Fruit fly (Drosophila melanogaster) whole organism, prepupa: Measurements from ENCODE around the gene PIG-K.

Experiments
- Blimp-1 ChIP-seq: fragments of 200-800 bp; sonication (Bioruptor generic); optimal IDR thresholded peaks from 3 replicates; lab custom pipeline; 2017; ENCODE audit warnings: missing biosample characterization, missing genetic modification characterization, mild to moderate bottlenecking, moderate library complexity, missing genetic modification reagents
- CG10631 ChIP-seq: fragments of 200-800 bp; sonication (Bioruptor generic); optimal IDR thresholded peaks from 2 replicates; lab custom pipeline; 2016; ENCODE audit warnings: missing biosample characterization, missing genetic modification characterization
- CG10669 ChIP-seq: fragments of 200-800 bp; sonication (Bioruptor generic); optimal IDR thresholded peaks from 3 replicates; lab custom pipeline; 2018; ENCODE audit warnings: missing biosample characterization, mild to moderate bottlenecking, missing genetic modification characterization, moderate library complexity
- CG11294 ChIP-seq: fragments of 200-800 bp; sonication (Bioruptor generic); IDR thresholded peaks from 2 replicates; pipeline ENCODE4 v1.3.6; 2022; ENCODE audit warnings: missing biosample characterization, missing genetic modification characterization
- CG11762 ChIP-seq: fragments of 200-800 bp; sonication (Bioruptor generic); optimal IDR thresholded peaks from 3 replicates; lab custom pipeline; 2016; ENCODE audit warnings: missing biosample characterization, missing genetic modification characterization; ENCODE audit not compliant: insufficient read depth
- CG11902 ChIP-seq: fragments of 200-800 bp; sonication (Bioruptor generic); optimal IDR thresholded peaks from 3 replicates; lab custom pipeline; 2016; ENCODE audit warnings: missing biosample characterization, missing genetic modification characterization
- CG15336 ChIP-seq: fragments of 200-800 bp; sonication (Bioruptor generic); IDR thresholded peaks from 2 replicates; pipeline ENCODE4 v1.3.6; 2022; ENCODE audit warnings: missing biosample characterization, missing genetic modification characterization
- CG32006 ChIP-seq: fragments of 200-800 bp; sonication (Bioruptor generic); optimal IDR thresholded peaks from 3 replicates; lab custom pipeline; 2017; ENCODE audit warnings: missing biosample characterization, mild to moderate bottlenecking, missing genetic modification characterization
- CG34406 ChIP-seq: fragments of 200-800 bp; sonication (Bioruptor generic); optimal IDR thresholded peaks from 3 replicates; lab custom pipeline; 2016; ENCODE audit warnings: missing biosample characterization, missing genetic modification characterization
- CG4318 ChIP-seq: fragments of 200-800 bp; sonication (Bioruptor generic); optimal IDR thresholded peaks from 3 replicates; lab custom pipeline; 2017; ENCODE audit warnings: missing biosample characterization, mild to moderate bottlenecking, missing genetic modification characterization
- CG6276 ChIP-seq: fragments of 200-800 bp; sonication (Bioruptor generic); optimal IDR thresholded peaks from 2 replicates; lab custom pipeline; 2017; ENCODE audit warnings: missing biosample characterization, mild to moderate bottlenecking, missing genetic modification characterization
- CG6792 ChIP-seq: fragments of 200-800 bp; sonication (Bioruptor generic); optimal IDR thresholded peaks from 3 replicates; lab custom pipeline; 2016; ENCODE audit warnings: missing biosample characterization, missing genetic modification characterization
- CG6808 ChIP-seq: fragments of 200-800 bp; sonication (Bioruptor generic); optimal IDR thresholded peaks from 3 replicates; lab custom pipeline; 2017; ENCODE audit warnings: missing biosample characterization, missing genetic modification characterization, mild to moderate bottlenecking, moderate library complexity, missing genetic modification reagents
- CG6854 ChIP-seq: fragments of 200-800 bp; sonication (Bioruptor generic); optimal IDR thresholded peaks from 2 replicates; lab custom pipeline; 2017; ENCODE audit warnings: missing biosample characterization, mild to moderate bottlenecking, missing genetic modification characterization
- CG7368 ChIP-seq: fragments of 200-800 bp; sonication (Bioruptor generic); optimal IDR thresholded peaks from 3 replicates; lab custom pipeline; 2016; ENCODE audit warnings: missing biosample characterization, missing genetic modification characterization
- CG8119 ChIP-seq: fragments of 200-800 bp; sonication (Bioruptor generic); IDR thresholded peaks from 3 replicates; pipeline ENCODE4 v1.3.6; 2022; ENCODE audit warnings: missing biosample characterization, missing genetic modification characterization
- CG8319 ChIP-seq: fragments of 200-800 bp; sonication (Bioruptor generic); optimal IDR thresholded peaks from 3 replicates; lab custom pipeline; 2016; ENCODE audit warnings: missing biosample characterization, missing genetic modification characterization
- CG8632 ChIP-seq: fragments of 200-800 bp; sonication (Bioruptor generic); optimal IDR thresholded peaks from 3 replicates; lab custom pipeline; 2016; ENCODE audit warnings: missing biosample characterization, missing genetic modification characterization
- Eip75B ChIP-seq: fragments of 200-800 bp; sonication (Bioruptor generic); optimal IDR thresholded peaks from 3 replicates; lab custom pipeline; 2016; ENCODE audit warnings: missing biosample characterization, missing genetic modification characterization
- Eip78C ChIP-seq: fragments of 200-800 bp; sonication (Bioruptor generic); peaks from one replicate; lab custom pipeline; 2016; ENCODE audit warnings: missing biosample characterization, missing genetic modification characterization
- Eip93F ChIP-seq: fragments of 200-800 bp; sonication (Bioruptor generic); optimal IDR thresholded peaks from 2 replicates; lab custom pipeline; 2016; ENCODE audit warnings: missing biosample characterization, mild to moderate bottlenecking, missing genetic modification characterization
- Ets21C ChIP-seq: fragments of 200-800 bp; sonication (Bioruptor generic); optimal IDR thresholded peaks from 3 replicates; lab custom pipeline; 2016; ENCODE audit warnings: missing biosample characterization, missing genetic modification characterization
- Ets96B ChIP-seq: fragments of 200-800 bp; optimal IDR thresholded peaks from 2 replicates; lab custom pipeline; 2019; ENCODE audit warnings: missing biosample characterization, mild to moderate bottlenecking, missing genetic modification characterization, moderate library complexity
- Hr38 ChIP-seq: sonication (Bioruptor generic); optimal IDR thresholded peaks from 2 replicates; lab custom pipeline; 2016; ENCODE audit warnings: missing biosample characterization, missing genetic modification characterization
- Hr39 ChIP-seq: fragments of 200-800 bp; sonication (Bioruptor generic); optimal IDR thresholded peaks from 2 replicates; lab custom pipeline; 2016; ENCODE audit warnings: missing biosample characterization, missing genetic modification characterization
- Hr4 ChIP-seq: fragments of 200-800 bp; sonication (Bioruptor generic); optimal IDR thresholded peaks from 3 replicates; lab custom pipeline; 2016; ENCODE audit warnings: missing biosample characterization, missing genetic modification characterization
- Met ChIP-seq: fragments of 200-800 bp; sonication (Bioruptor generic); optimal IDR thresholded peaks from 3 replicates; lab custom pipeline; 2016; ENCODE audit warnings: missing biosample characterization, missing genetic modification characterization
- Smox ChIP-seq: fragments of 200-800 bp; sonication (Bioruptor generic); optimal IDR thresholded peaks from 3 replicates; lab custom pipeline; 2016; ENCODE audit warnings: missing biosample characterization, missing genetic modification characterization
- Sox102F ChIP-seq: fragments of 200-800 bp; sonication (Bioruptor generic); optimal IDR thresholded peaks from 2 replicates; lab custom pipeline; 2016; ENCODE audit warnings: missing biosample characterization, mild to moderate bottlenecking, missing genetic modification characterization
- achi ChIP-seq: fragments of 200-800 bp; sonication (Bioruptor generic); optimal IDR thresholded peaks from 3 replicates; lab custom pipeline; 2016; ENCODE audit warnings: missing biosample characterization, missing genetic modification characterization
- acj6 ChIP-seq: fragments of 200-800 bp; sonication (Bioruptor generic); optimal IDR thresholded peaks from 3 replicates; lab custom pipeline; 2016; ENCODE audit warnings: missing biosample characterization, missing genetic modification characterization
- cyc ChIP-seq: fragments of 200-800 bp; sonication (Bioruptor generic); optimal IDR thresholded peaks from 3 replicates; lab custom pipeline; 2016; ENCODE audit warnings: missing biosample characterization, missing genetic modification characterization
- dac ChIP-seq: fragments of 200-800 bp; sonication (Bioruptor generic); optimal IDR thresholded peaks from 2 replicates; lab custom pipeline; 2017; ENCODE audit warnings: missing biosample characterization, mild to moderate bottlenecking, missing genetic modification characterization
- dsx ChIP-seq: fragments of 200-800 bp; optimal IDR thresholded peaks from 3 replicates; lab custom pipeline; 2019; ENCODE audit warnings: missing biosample characterization, mild to moderate bottlenecking, missing genetic modification characterization, moderate library complexity; ENCODE audit not compliant: poor library complexity, severe bottlenecking
- eg ChIP-seq: fragments of 200-800 bp; sonication (Bioruptor generic); IDR thresholded peaks from 3 replicates; pipeline ENCODE4 v1.3.6; 2022; ENCODE audit warnings: missing biosample characterization, missing genetic modification characterization
- fd59A ChIP-seq: fragments of 200-800 bp; sonication (Bioruptor generic); optimal IDR thresholded peaks from 2 replicates; lab custom pipeline; 2017; ENCODE audit warnings: missing biosample characterization, mild to moderate bottlenecking, missing genetic modification characterization, missing genetic modification reagents
- fd85E ChIP-seq: fragments of 200-800 bp; sonication (Bioruptor generic); optimal IDR thresholded peaks from 3 replicates; lab custom pipeline; 2016; ENCODE audit warnings: missing biosample characterization, missing genetic modification characterization
- fkh ChIP-seq: fragments of 200-800 bp; sonication (Bioruptor generic); optimal IDR thresholded peaks from 3 replicates; lab custom pipeline; 2017; ENCODE audit warnings: missing biosample characterization, mild to moderate bottlenecking, missing genetic modification characterization, moderate library complexity
- pdm3 ChIP-seq: fragments of 200-800 bp; sonication (Bioruptor generic); optimal IDR thresholded peaks from 3 replicates; lab custom pipeline; 2016; ENCODE audit warnings: missing biosample characterization, missing genetic modification characterization
- salr ChIP-seq, 2 experiments: fragments of 200-800 bp; sonication (Bioruptor generic); optimal IDR thresholded peaks; 3 replicates each; lab custom pipeline; 2016 to 2018; ENCODE audit warnings: missing biosample characterization in 2 of 2, missing genetic modification characterization in 2 of 2, mild to moderate bottlenecking in 1 of 2
- spab ChIP-seq: fragments of 200-800 bp; sonication (Bioruptor generic); optimal IDR thresholded peaks from 2 replicates; lab custom pipeline; 2017; ENCODE audit warnings: missing biosample characterization, mild to moderate bottlenecking, missing genetic modification characterization, missing genetic modification reagents
- ss ChIP-seq, 2 experiments: fragments of 200-800 bp; sonication (Bioruptor generic); optimal IDR thresholded peaks; 2 replicates in 1 of 2; 3 replicates in 1 of 2; lab custom pipeline; 2017 to 2018; ENCODE audit warnings: mild to moderate bottlenecking in 2 of 2, missing biosample characterization in 2 of 2, missing genetic modification characterization in 2 of 2, moderate library complexity in 1 of 2

Gene PIG-K

dm6 chrX:2011288-2012120, 2.3 kb upstream of the PIG-K start (continued):
- peak; percentile 73; the same call in 2 of the 3 replicates for TF ChIP-seq eg (GFP tag; lab: Robert Waterston, UW)
- peak; percentile 16 for TF ChIP-seq CG6808 (GFP tag; lab: Kevin White, UChicago)
- TF ChIP-seq Met (GFP tag; lab: Kevin White, UChicago): peak; percentile 51
- peak; percentile 40 for TF ChIP-seq Ets96B (tag; lab: Kevin White, UChicago)
- peak; percentile 58 for TF ChIP-seq Smox
- peak; percentile 43 for TF ChIP-seq Hr39 (GFP tag; lab: Kevin White, UChicago)
- TF ChIP-seq CG11762 (GFP tag; lab: Kevin White, UChicago): peak; percentile 21
- TF ChIP-seq fd59A (GFP tag; lab: Kevin White, UChicago): no peak
- TF ChIP-seq Eip93F (GFP tag; lab: Kevin White, UChicago): no peak
- TF ChIP-seq fd85E: no peak
- peak; percentile 45 for TF ChIP-seq CG10669 (GFP tag; lab: Kevin White, UChicago)
- peak; percentile 50 for TF ChIP-seq achi (GFP tag; lab: Kevin White, UChicago)
- peak; percentile 2 for TF ChIP-seq Ets21C
- TF ChIP-seq CG4318: no peak
- no peak for TF ChIP-seq dac (GFP tag; lab: Kevin White, UChicago)
- TF ChIP-seq CG7368: peak; percentile 1
- TF ChIP-seq Hr38 (GFP tag; lab: Kevin White, UChicago): no peak
- peak; percentile 55 for TF ChIP-seq CG15336 (GFP tag; lab: Robert Waterston, UW)
- TF ChIP-seq CG10631 (GFP tag; lab: Kevin White, UChicago): peak; percentile 60
- no peak for TF ChIP-seq fkh (GFP tag; lab: Kevin White, UChicago)
- peak; percentile 42 for TF ChIP-seq pdm3 (GFP tag; lab: Kevin White, UChicago)
- TF ChIP-seq acj6 (GFP tag; lab: Kevin White, UChicago): peak; percentile 57
- peak; percentile 16 for TF ChIP-seq cyc (GFP tag; lab: Kevin White, UChicago)
- TF ChIP-seq CG8119 (GFP tag; lab: Robert Waterston, UW): peak; percentile 50; the same call in 2 of the 3 replicates
- peak; percentile 24 for TF ChIP-seq CG11902
- peak; percentile 84 for TF ChIP-seq Eip78C (GFP tag; lab: Kevin White, UChicago)
- TF ChIP-seq Blimp-1: no peak
- TF ChIP-seq CG6276 (GFP tag; lab: Kevin White, UChicago): peak; percentile 54
- TF ChIP-seq CG6854 (GFP tag; lab: Kevin White, UChicago): no peak
- peak; percentile 3 to 72 for TF ChIP-seq salr (GFP tag; optimal IDR thresholded peaks at IDR 0.05; lab: Kevin White, UChicago)
- TF ChIP-seq Eip75B (GFP tag; lab: Kevin White, UChicago): no peak
- TF ChIP-seq, all 60 proteins: peak for 44

dm6 chrX:2010010-2010873, 1.1 kb upstream of the PIG-K start, which contains the start of gene east:
Gene east, plus strand, starts transcription at chrX:2010860.
- no peak for TF ChIP-seq CG8319
- no peak for TF ChIP-seq dac (GFP tag; lab: Kevin White, UChicago)
- no peak for TF ChIP-seq Ets96B (tag; lab: Kevin White, UChicago)
- TF ChIP-seq CG11294: no peak
- no peak for TF ChIP-seq CG34406 (GFP tag; lab: Kevin White, UChicago)
- TF ChIP-seq CG11762 (GFP tag; lab: Kevin White, UChicago): no peak
- TF ChIP-seq CG10669 (GFP tag; lab: Kevin White, UChicago): no peak
- TF ChIP-seq fd59A (GFP tag; lab: Kevin White, UChicago): no peak
- TF ChIP-seq ss (GFP tag; optimal IDR thresholded peaks at IDR 0.05; lab: Kevin White, UChicago): peak; percentile 68 to 71
- no peak for TF ChIP-seq CG8632 (GFP tag; lab: Kevin White, UChicago)
- no peak for TF ChIP-seq fd85E
- TF ChIP-seq CG6792: no peak
- TF ChIP-seq CG6276 (GFP tag; lab: Kevin White, UChicago): no peak
- no peak for TF ChIP-seq Eip93F (GFP tag; lab: Kevin White, UChicago)
- no peak for TF ChIP-seq achi (GFP tag; lab: Kevin White, UChicago)
- TF ChIP-seq spab: no peak
- TF ChIP-seq dsx (GFP tag; lab: Kevin White, UChicago): no peak
- TF ChIP-seq eg (GFP tag; lab: Robert Waterston, UW): no peak
- TF ChIP-seq Hr4 (GFP tag; lab: Kevin White, UChicago): no peak
- TF ChIP-seq salr (GFP tag; optimal IDR thresholded peaks at IDR 0.05; lab: Kevin White, UChicago): no peak
- TF ChIP-seq Sox102F (GFP tag; lab: Kevin White, UChicago): no peak
- no peak for TF ChIP-seq Met (GFP tag; lab: Kevin White, UChicago)
- no peak for TF ChIP-seq cyc (GFP tag; lab: Kevin White, UChicago)
- no peak for TF ChIP-seq acj6 (GFP tag; lab: Kevin White, UChicago)
- no peak for TF ChIP-seq CG32006 (GFP tag; lab: Kevin White, UChicago)
- TF ChIP-seq Hr38 (GFP tag; lab: Kevin White, UChicago): no peak
- no peak for TF ChIP-seq Hr39 (GFP tag; lab: Kevin White, UChicago)
- TF ChIP-seq CG8119 (GFP tag; lab: Robert Waterston, UW): no peak
- no peak for TF ChIP-seq CG10631 (GFP tag; lab: Kevin White, UChicago)
- TF ChIP-seq Blimp-1: peak; percentile 7
